Fruit fly (Drosophila melanogaster) whole organism, embryonic: ENCODE data around the gene Prim2.

Experiments used
- Bgb ChIP-seq: fragments of 200-800 bp; sonication (Bioruptor generic); IDR thresholded peaks from 2 replicates; pipeline ENCODE4 v1.3.6; 2022; ENCODE audit warnings: missing biosample characterization, missing genetic modification characterization; ENCODE audit not compliant: partially characterized antibody
- CG1024 ChIP-seq: fragments of 200-800 bp; sonication (Bioruptor generic); IDR thresholded peaks from 2 replicates; pipeline ENCODE4 v1.3.6; 2022; ENCODE audit warnings: missing biosample characterization, missing genetic modification characterization
- CG10462 ChIP-seq: fragments of 200-800 bp; sonication (Bioruptor generic); optimal IDR thresholded peaks from 2 replicates; lab custom pipeline; 2016; ENCODE audit warnings: missing biosample characterization, missing genetic modification characterization
- CG11456 ChIP-seq: fragments of 200-800 bp; sonication (Bioruptor generic); IDR thresholded peaks from 3 replicates; pipeline ENCODE4 v1.3.6; 2022; ENCODE audit warnings: missing biosample characterization, missing genetic modification characterization
- CG11695 ChIP-seq: fragments of 200-800 bp; sonication (Bioruptor generic); IDR thresholded peaks from 3 replicates; pipeline ENCODE4 v1.3.6; 2022; ENCODE audit warnings: missing biosample characterization, missing genetic modification characterization
- CG12769 ChIP-seq: fragments of 200-800 bp; sonication (Bioruptor generic); optimal IDR thresholded peaks from 2 replicates; lab custom pipeline; 2019; ENCODE audit warnings: missing biosample characterization, mild to moderate bottlenecking, missing genetic modification characterization, moderate library complexity
- CG15479 ChIP-seq: fragments of 200-800 bp; sonication (Bioruptor generic); optimal IDR thresholded peaks from 3 replicates; lab custom pipeline; 2019; ENCODE audit warnings: missing biosample characterization, mild to moderate bottlenecking, missing genetic modification characterization, moderate library complexity
- CG18619 ChIP-seq: fragments of 200-800 bp; sonication (Bioruptor generic); optimal IDR thresholded peaks from 3 replicates; lab custom pipeline; 2017; ENCODE audit warnings: missing biosample characterization, mild to moderate bottlenecking, missing genetic modification characterization
- CG31224 ChIP-seq: fragments of 200-800 bp; sonication (Bioruptor generic); IDR thresholded peaks from 2 replicates; pipeline ENCODE4 v1.3.6; 2022; ENCODE audit warnings: missing biosample characterization, missing genetic modification characterization
- CG3163 ChIP-seq: fragments of 200-800 bp; sonication (Bioruptor generic); optimal IDR thresholded peaks from 3 replicates; lab custom pipeline; 2016; ENCODE audit warnings: missing biosample characterization, missing genetic modification characterization
- CG33213 ChIP-seq: fragments of 200-800 bp; sonication (Bioruptor generic); optimal IDR thresholded peaks from 3 replicates; lab custom pipeline; 2016; ENCODE audit warnings: missing biosample characterization, missing genetic modification characterization
- CG34376 ChIP-seq: fragments of 200-800 bp; sonication (Bioruptor generic); optimal IDR thresholded peaks from 2 replicates; lab custom pipeline; 2018; ENCODE audit warnings: missing biosample characterization, mild to moderate bottlenecking, missing genetic modification characterization
- CG43689 ChIP-seq: fragments of 200-800 bp; sonication (Bioruptor generic); IDR thresholded peaks from 2 replicates; pipeline ENCODE4 v1.3.6; 2022; ENCODE audit warnings: missing biosample characterization, missing genetic modification characterization
- CG6654 ChIP-seq: fragments of 200-800 bp; sonication (Bioruptor generic); optimal IDR thresholded peaks from 2 replicates; lab custom pipeline; 2017; ENCODE audit warnings: missing biosample characterization, mild to moderate bottlenecking, missing genetic modification characterization
- CG6791 ChIP-seq: fragments of 200-800 bp; sonication (Bioruptor generic); IDR thresholded peaks from 3 replicates; pipeline ENCODE4 v1.3.6; 2022; ENCODE audit warnings: missing biosample characterization, missing genetic modification characterization; ENCODE audit not compliant: partially characterized antibody
- CG9727 ChIP-seq: fragments of 200-800 bp; sonication (Bioruptor generic); optimal IDR thresholded peaks from 3 replicates; lab custom pipeline; 2017; ENCODE audit warnings: missing biosample characterization, mild to moderate bottlenecking, missing genetic modification characterization
- Dll ChIP-seq: fragments of 200-800 bp; sonication (Bioruptor generic); IDR thresholded peaks from 4 replicates; pipeline ENCODE4 v1.3.6; 2022; ENCODE audit warnings: missing biosample characterization, missing genetic modification characterization; ENCODE audit not compliant: partially characterized antibody
- Ets65A ChIP-seq: fragments of 200-800 bp; sonication (Bioruptor generic); peaks from one replicate; lab custom pipeline; 2016; ENCODE audit warnings: missing biosample characterization, missing genetic modification characterization
- GATAe ChIP-seq: fragments of 200-800 bp; sonication (Bioruptor generic); conservative IDR thresholded peaks from 2 replicates; pipeline ENCODE4 v1.3.6; 2022; ENCODE audit warnings: missing biosample characterization, missing genetic modification characterization
- HLHmδ ChIP-seq: fragments of 200-800 bp; sonication (Bioruptor generic); optimal IDR thresholded peaks from 2 replicates; lab custom pipeline; 2018; ENCODE audit warnings: missing biosample characterization, mild to moderate bottlenecking, missing genetic modification characterization, moderate library complexity
- Hey ChIP-seq: fragments of 200-800 bp; sonication (Bioruptor generic); optimal IDR thresholded peaks from 3 replicates; lab custom pipeline; 2018; ENCODE audit warnings: missing biosample characterization, mild to moderate bottlenecking, missing genetic modification characterization
- Jarid2 ChIP-seq: fragments of 200-800 bp; sonication (Bioruptor generic); optimal IDR thresholded peaks from 3 replicates; lab custom pipeline; 2017; ENCODE audit warnings: mild to moderate bottlenecking, missing biosample characterization, missing genetic modification reagents, missing genetic modification characterization
- Lim3 ChIP-seq: fragments of 200-800 bp; sonication (Bioruptor generic); IDR thresholded peaks from 2 replicates; pipeline ENCODE4 v1.3.6; 2022; ENCODE audit warnings: missing biosample characterization, missing genetic modification characterization
- MBD-R2 ChIP-seq: fragments of 200-800 bp; sonication (Bioruptor generic); IDR thresholded peaks from 2 replicates; pipeline ENCODE4 v1.3.6; 2022; ENCODE audit warnings: missing biosample characterization, missing genetic modification characterization
- MESR4 ChIP-seq: fragments of 200-800 bp; sonication (Bioruptor generic); optimal IDR thresholded peaks from 2 replicates; lab custom pipeline; 2018; ENCODE audit warnings: missing biosample characterization, mild to moderate bottlenecking, missing genetic modification characterization, moderate library complexity
- Pdp1 ChIP-seq, 2 experiments: fragments of 200-800 bp; sonication (Bioruptor generic); optimal IDR thresholded peaks; 3 replicates each; lab custom pipeline; 2016; ENCODE audit warnings: missing biosample characterization in 2 of 2, missing genetic modification characterization in 2 of 2, mild to moderate bottlenecking in 1 of 2, moderate library complexity in 1 of 2
- Ravus ChIP-seq: fragments of 200-800 bp; sonication (Bioruptor generic); IDR thresholded peaks from 2 replicates; pipeline ENCODE4 v1.3.6; 2022; ENCODE audit warnings: missing biosample characterization, missing genetic modification characterization
- amos ChIP-seq: fragments of 200-800 bp; sonication (Bioruptor generic); IDR thresholded peaks from 2 replicates; pipeline ENCODE4 v1.3.6; 2022; ENCODE audit warnings: missing biosample characterization, missing genetic modification characterization; ENCODE audit not compliant: partially characterized antibody
- ap ChIP-seq: fragments of 200-800 bp; sonication (Bioruptor generic); IDR thresholded peaks from 2 replicates; pipeline ENCODE4 v1.3.6; 2022; ENCODE audit warnings: missing biosample characterization, missing genetic modification characterization
- bbx ChIP-seq: fragments of 200-800 bp; sonication (Bioruptor generic); IDR thresholded peaks from 2 replicates; pipeline ENCODE4 v1.3.6; 2022; ENCODE audit warnings: missing biosample characterization, missing genetic modification characterization; ENCODE audit not compliant: partially characterized antibody
- disco-r ChIP-seq: fragments of 200-800 bp; sonication (Bioruptor generic); optimal IDR thresholded peaks from 2 replicates; lab custom pipeline; 2016; ENCODE audit warnings: missing biosample characterization, missing genetic modification characterization
- fd96Cb ChIP-seq: fragments of 200-800 bp; sonication (Bioruptor generic); optimal IDR thresholded peaks from 2 replicates; lab custom pipeline; 2018; ENCODE audit warnings: missing biosample characterization, mild to moderate bottlenecking, missing genetic modification characterization, moderate library complexity
- gfzf ChIP-seq: fragments of 200-800 bp; sonication (Bioruptor generic); optimal IDR thresholded peaks from 2 replicates; lab custom pipeline; 2016; ENCODE audit warnings: missing biosample characterization, mild to moderate bottlenecking, missing genetic modification characterization, moderate library complexity
- luna ChIP-seq: fragments of 200-800 bp; sonication (Bioruptor generic); optimal IDR thresholded peaks from 2 replicates; lab custom pipeline; 2016; ENCODE audit warnings: missing biosample characterization, missing genetic modification characterization
- onecut ChIP-seq: fragments of 200-800 bp; sonication (Bioruptor generic); IDR thresholded peaks from 2 replicates; pipeline ENCODE4 v1.3.6; 2022; ENCODE audit warnings: missing biosample characterization, missing genetic modification characterization
- sd ChIP-seq: fragments of 200-800 bp; sonication (Bioruptor generic); optimal IDR thresholded peaks from 3 replicates; lab custom pipeline; 2018; ENCODE audit warnings: missing biosample characterization, mild to moderate bottlenecking, missing genetic modification characterization, moderate library complexity
- sens ChIP-seq: fragments of 200-800 bp; sonication (Bioruptor generic); peaks from one replicate; lab custom pipeline; 2016; ENCODE audit warnings: missing biosample characterization, missing genetic modification characterization
- sob ChIP-seq: fragments of 200-800 bp; sonication (Bioruptor generic); IDR thresholded peaks from 2 replicates; pipeline ENCODE4 v1.3.6; 2022; ENCODE audit warnings: missing biosample characterization, missing genetic modification characterization
- sug ChIP-seq: fragments of 200-800 bp; optimal IDR thresholded peaks from 2 replicates; lab custom pipeline; 2019; ENCODE audit warnings: missing biosample characterization, mild to moderate bottlenecking, missing genetic modification characterization, moderate library complexity
- tio ChIP-seq: fragments of 200-800 bp; sonication (Bioruptor generic); optimal IDR thresholded peaks from 2 replicates; lab custom pipeline; 2017; ENCODE audit warnings: missing biosample characterization, missing genetic modification characterization, inconsistent platforms
- tll ChIP-seq, 2 experiments: fragments of 200-800 bp in 1 of 2; fragments of >200 bp in 1 of 2; sonication (Bioruptor generic) in 1 of 2; optimal IDR thresholded peaks; 2 replicates each; lab custom pipeline; 2017 to 2019; ENCODE audit warnings: missing biosample characterization in 2 of 2, missing genetic modification characterization in 2 of 2, mild to moderate bottlenecking in 1 of 2, moderate library complexity in 1 of 2
- vvl ChIP-seq: fragments of 200-800 bp; sonication (Bioruptor generic); IDR thresholded peaks from 2 replicates; pipeline ENCODE4 v1.3.6; 2022; ENCODE audit warnings: missing biosample characterization, missing genetic modification characterization
- z ChIP-seq: fragments of 200-800 bp; sonication (Bioruptor generic); IDR thresholded peaks from 3 replicates; pipeline ENCODE4 v1.3.6; 2022; ENCODE audit warnings: missing biosample characterization, missing genetic modification characterization
- zen ChIP-seq: fragments of 200-800 bp; sonication (Bioruptor generic); optimal IDR thresholded peaks from 3 replicates; lab custom pipeline; 2018; ENCODE audit warnings: missing biosample characterization, mild to moderate bottlenecking, missing genetic modification characterization, moderate library complexity

Prim2 gene

DNA sequence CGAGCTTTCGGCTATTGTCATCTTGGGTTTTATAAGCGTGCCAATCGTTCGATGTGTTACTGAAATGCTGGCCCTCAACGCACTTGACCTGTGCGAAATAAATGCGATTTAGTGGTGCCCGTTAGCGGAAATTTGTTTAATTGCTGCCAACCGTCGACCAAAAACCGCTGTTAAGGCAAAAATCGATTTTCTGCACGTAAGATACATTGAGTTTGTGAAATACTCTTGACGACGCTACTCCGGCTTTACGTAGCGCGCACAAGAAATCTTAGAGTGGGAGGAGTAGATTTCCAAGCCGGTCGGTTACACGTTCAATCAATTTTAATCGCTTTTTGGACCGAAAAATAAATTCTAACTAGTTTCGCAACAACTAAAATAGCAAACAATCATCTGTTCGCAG lies 14.1 kb upstream of the Prim2 start:
- TF ChIP-seq CG43689 (GFP tag; lab: Robert Waterston, UW), result no peak
- TF ChIP-seq tio, result no peak
- 0 out of 2 replicates have a peak, but pooled peaks have one; percentile 40 for TF ChIP-seq MBD-R2 (GFP tag; lab: Robert Waterston, UW)
- TF ChIP-seq ap, result no peak
- no peak for TF ChIP-seq CG11695
- TF ChIP-seq CG6654 (GFP tag; lab: Kevin White, UChicago), result no peak
- peak; percentile 97 for TF ChIP-seq onecut
- TF ChIP-seq MESR4 (GFP tag; lab: Kevin White, UChicago), result peak; percentile 48
- TF ChIP-seq CG12769 (tag; lab: Kevin White, UChicago), result no peak
- TF ChIP-seq tll (GFP tag; optimal IDR thresholded peaks at IDR 0.05; lab: Kevin White, UChicago), result no peak
- no peak for TF ChIP-seq Pdp1 (GFP tag; optimal IDR thresholded peaks at IDR 0.05; lab: Kevin White, UChicago)

DNA sequence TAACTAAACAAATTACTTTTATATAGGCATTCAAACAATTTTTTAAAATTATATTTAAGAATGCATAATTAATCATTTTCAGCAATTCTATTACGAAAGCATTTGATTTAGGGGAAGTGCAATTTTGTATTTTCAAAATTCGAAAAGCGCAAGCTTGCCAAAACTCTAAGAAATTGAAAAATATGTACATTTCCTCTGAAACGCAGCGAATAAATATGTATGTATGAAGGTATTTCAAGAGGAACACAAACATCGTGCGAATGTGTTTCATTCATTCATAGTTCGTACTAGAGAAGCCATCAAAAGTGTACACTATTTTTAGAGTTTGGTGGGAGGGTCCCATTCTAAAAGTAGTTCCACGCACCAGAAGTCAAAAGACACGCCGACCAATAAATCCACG lies 8.6 kb upstream of the Prim2 start, which contains the start of gene CG13247:
Gene CG13247, plus strand, starts transcription at position 301 of the 400 bp plus-strand sequence.
- TF ChIP-seq CG12769 (tag; lab: Kevin White, UChicago), result peak; percentile 80
- TF ChIP-seq CG33213 (GFP tag; lab: Kevin White, UChicago), result no peak

DNA sequence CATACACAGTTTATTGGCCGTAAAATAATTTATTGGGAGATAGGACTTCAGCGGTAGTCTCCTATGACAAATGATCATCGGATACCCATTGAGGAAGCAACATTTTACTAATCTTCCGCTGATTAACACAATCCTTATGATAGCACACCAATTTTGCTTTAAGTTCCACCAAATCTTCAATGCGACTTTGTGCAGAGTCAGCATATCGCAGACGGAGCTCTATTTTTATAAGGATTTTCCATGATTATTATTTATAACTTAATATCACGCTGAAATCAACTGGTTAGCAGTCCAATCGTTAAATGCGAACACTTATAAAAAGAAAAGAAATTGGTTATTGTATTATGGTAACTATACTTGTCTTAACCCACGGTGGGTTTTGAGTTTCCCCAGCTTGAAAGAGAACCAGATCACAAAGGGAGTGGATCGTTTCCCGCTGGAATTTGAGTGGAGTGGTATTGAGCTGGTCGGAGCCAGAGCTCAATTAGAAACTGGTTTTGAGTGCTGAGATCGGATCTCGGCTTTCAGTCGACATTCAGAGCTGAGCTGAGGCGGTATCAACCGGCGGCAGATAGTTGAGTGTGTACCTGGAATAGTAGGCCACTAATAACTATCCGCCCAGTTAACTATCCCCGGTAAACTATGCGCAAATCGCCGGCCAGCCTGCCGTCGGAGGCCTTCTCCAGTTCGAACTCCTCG lies 5.4 kb upstream of the Prim2 start, which contains the start of the genes Toll-9 and in:
Gene Toll-9, minus strand, starts transcription at position 51 of the 699 bp plus-strand sequence.
Gene in, plus strand, starts transcription at position 525 of the 699 bp plus-strand sequence.
- TF ChIP-seq amos (GFP tag; lab: Robert Waterston, UW), result peak; percentile 15; the same call in 1 of the 2 replicates
- no peak for TF ChIP-seq sob
- TF ChIP-seq Jarid2, result peak; percentile 50
- peak; percentile 51 for TF ChIP-seq sd (tag; lab: Kevin White, UChicago)
- peak; percentile 27 for TF ChIP-seq Ets65A
- no peak for TF ChIP-seq Ravus (GFP tag; lab: Robert Waterston, UW)
- peak; percentile 58; the same call in 2 of the 3 replicates for TF ChIP-seq CG6791 (GFP tag; lab: Robert Waterston, UW)
- TF ChIP-seq Dll (GFP tag; lab: Robert Waterston, UW), result 0 out of 4 replicates have a peak, but pooled peaks have one; percentile 12
- no peak for TF ChIP-seq gfzf (GFP tag; lab: Kevin White, UChicago)
- peak; percentile 41; the same call in 1 of the 2 replicates for TF ChIP-seq bbx (GFP tag; lab: Robert Waterston, UW)
- TF ChIP-seq sens (GFP tag; lab: Kevin White, UChicago), result peak; percentile 59
- TF ChIP-seq Bgb (GFP tag; lab: Robert Waterston, UW), result peak; percentile 15; the same call in 1 of the 2 replicates
- TF ChIP-seq CG3163 (GFP tag; lab: Kevin White, UChicago), result peak; percentile 71
- TF ChIP-seq CG18619 (GFP tag; lab: Kevin White, UChicago), result no peak
- peak; percentile 98 for TF ChIP-seq z (GFP tag; lab: Robert Waterston, UW)
- peak; percentile 51 for TF ChIP-seq HLHmδ (GFP tag; lab: Kevin White, UChicago)
- peak; percentile 92 for TF ChIP-seq CG12769 (tag; lab: Kevin White, UChicago)
- 0 out of 2 replicates have a peak, but pooled peaks have one; percentile 10 for TF ChIP-seq vvl (GFP tag; lab: Robert Waterston, UW)
- TF ChIP-seq, all 482 proteins: peak for 14

DNA sequence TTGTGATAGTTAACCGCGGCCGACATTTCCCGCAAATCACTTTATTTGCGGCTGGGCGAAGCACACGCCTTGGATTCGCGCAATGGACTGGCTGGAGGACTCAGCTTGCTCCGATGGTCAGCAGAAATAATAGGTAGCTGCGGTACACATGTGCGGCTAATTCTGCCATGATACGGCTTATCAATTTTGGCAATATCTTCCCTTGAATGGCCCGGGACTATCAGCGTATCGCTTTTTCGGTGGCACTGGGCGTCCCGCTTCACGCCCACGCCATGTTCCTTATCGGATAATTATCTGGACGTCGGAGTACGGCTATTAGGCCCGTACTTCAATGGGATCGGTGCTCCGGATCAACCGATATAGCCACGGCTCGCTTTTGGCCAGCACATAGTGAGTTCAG lies 4.7 kb upstream of the Prim2 start:
- TF ChIP-seq CG9727 (GFP tag; lab: Kevin White, UChicago) (no peak), CG31224 (GFP tag; lab: Robert Waterston, UW) (peak; percentile 72), fd96Cb (tag; lab: Kevin White, UChicago) (no peak), CG34376 (GFP tag; lab: Kevin White, UChicago) (peak; percentile 85), CG1024 (no peak), Lim3 (GFP tag; lab: Robert Waterston, UW) (no peak), disco-r (GFP tag; lab: Kevin White, UChicago) (no peak), Hey (tag; lab: Kevin White, UChicago) (peak; percentile 64), CG11456 (GFP tag; lab: Robert Waterston, UW) (no peak), luna (GFP tag; lab: Kevin White, UChicago) (no peak), CG15479 (GFP tag; lab: Kevin White, UChicago) (peak; percentile 73), sug (tag; lab: Kevin White, UChicago) (peak; percentile 75), GATAe (GFP tag; lab: Robert Waterston, UW) (peak; percentile 48; the same call in 1 of the 2 replicates), CG10462 (GFP tag; lab: Kevin White, UChicago) (no peak), zen (tag; lab: Kevin White, UChicago) (no peak)
